Worm (Caenorhabditis elegans) whole organism, L4/young adult: ENCODE results near the gene C01G12.16.

Source experiments
- W03F9.2 ChIP-seq: fragments of 150-350 bp; optimal IDR thresholded peaks from 2 replicates; lab custom pipeline; 2014; ENCODE audit warnings: missing biosample characterization, missing genetic modification characterization
- him-1 ChIP-seq: sonication (generic microtip); optimal IDR thresholded peaks from 2 replicates; lab custom pipeline; 2016; ENCODE audit warnings: missing genotype, missing genetic modification reagents, missing genetic modification characterization, missing compliant biosample characterization

DNA sequence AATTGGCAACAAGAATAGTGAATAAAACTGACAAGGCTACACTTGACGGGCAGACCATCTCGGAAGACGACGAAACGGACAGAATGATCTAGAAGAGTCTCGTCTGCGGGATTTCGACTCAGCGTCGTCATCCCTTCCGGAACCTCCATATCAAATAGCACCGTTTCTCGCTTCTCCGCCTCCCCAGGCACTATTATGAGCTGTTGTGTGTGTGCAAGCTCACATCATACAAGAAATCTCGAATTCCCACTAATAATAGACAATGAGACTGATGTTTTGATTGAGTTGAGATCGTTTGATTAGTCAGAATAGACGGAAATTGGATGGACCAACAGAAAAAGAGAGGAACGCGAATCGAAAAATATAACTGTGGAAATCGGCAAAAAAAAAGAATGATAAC is 29.2 kb downstream of the C01G12.16 start, which contains the start of gene spp-28:
- TF ChIP-seq W03F9.2 (tag; lab: Kevin White, UChicago), result no peak
- TF ChIP-seq him-1 (tag; lab: Kevin White, UChicago), result no peak
